Worm (Caenorhabditis elegans) whole organism, L3 larva: Measurements from ENCODE around the gene rhy-1.

Experiments
- nhr-77 ChIP-seq: fragments of 150-350 bp; optimal IDR thresholded peaks from 2 replicates; lab custom pipeline; 2014; ENCODE audit warnings: missing biosample characterization, missing genetic modification characterization
- ztf-11 ChIP-seq: fragments of 150-350 bp; optimal IDR thresholded peaks from 2 replicates; lab custom pipeline; 2014; ENCODE audit warnings: missing biosample characterization, missing genetic modification characterization

DNA sequence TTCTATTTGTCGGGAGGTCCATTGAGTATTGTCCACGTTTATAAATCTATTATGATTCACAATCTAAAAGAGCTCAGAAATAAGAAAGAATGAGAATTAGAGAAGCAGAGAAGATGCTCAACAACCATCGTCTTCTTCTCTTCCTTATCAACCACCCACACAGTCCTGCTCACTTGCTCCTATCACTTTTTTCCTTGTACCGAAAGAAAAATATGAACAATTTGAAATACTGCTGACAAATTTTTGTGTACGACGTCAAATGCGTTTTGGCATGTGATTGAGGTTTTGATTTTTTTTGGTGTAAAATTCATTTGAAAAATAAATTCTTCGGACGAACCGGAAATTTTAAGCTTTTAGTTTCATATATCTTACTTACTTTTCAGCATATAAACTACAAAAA is 35.1 kb downstream of the rhy-1 start:
- TF ChIP-seq nhr-77 (no peak), ztf-11 (tag; lab: Kevin White, UChicago) (no peak)
